Fruit fly (Drosophila melanogaster): ENCODE measurements around the gene ND-ASHI.

ND-ASHI gene

DNA sequence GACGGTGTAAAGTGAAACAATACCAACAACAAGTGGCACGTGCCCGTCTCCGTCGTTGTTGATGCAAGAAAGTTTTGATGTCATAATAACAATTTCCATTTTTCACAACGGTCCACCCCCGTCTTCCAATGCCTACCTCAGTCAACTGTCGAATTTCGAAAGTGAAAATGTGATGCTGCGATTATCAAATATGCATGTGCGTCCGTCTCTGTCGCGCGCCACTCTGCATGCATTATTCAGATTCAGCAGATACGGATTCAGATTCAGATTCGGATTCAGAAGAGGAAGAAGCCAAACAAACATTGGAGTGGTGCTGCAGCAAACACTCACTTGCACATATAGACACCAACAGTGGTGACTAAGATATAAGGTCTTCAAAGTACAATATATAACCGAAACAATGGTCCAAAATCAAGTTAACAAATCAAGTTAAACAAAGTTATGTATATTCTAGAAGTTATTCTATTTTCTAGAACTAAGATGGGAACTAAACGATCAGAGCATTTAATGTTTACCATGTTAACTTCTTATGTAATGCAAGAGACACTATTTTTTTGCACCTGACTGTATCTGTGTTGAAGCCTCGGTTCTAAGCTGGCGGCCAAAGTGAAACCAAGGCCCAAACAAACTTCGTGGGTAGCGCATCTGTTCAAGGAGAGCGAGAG is 36.2 kb downstream of the ND-ASHI start (continued):
- peak; percentile 38 for TF ChIP-seq CG17385 (GFP tag; optimal IDR thresholded peaks at IDR 0.05)
- TF ChIP-seq Hsf (GFP tag; optimal IDR thresholded peaks at IDR 0.05): no peak
- no peak for TF ChIP-seq hbn (GFP tag; IDR thresholded peaks at IDR 0.05; ENCODE audit: partially characterized antibody)
- TF ChIP-seq CG1792 (GFP tag; optimal IDR thresholded peaks at IDR 0.05): no peak
- TF ChIP-seq D19B (GFP tag; optimal IDR thresholded peaks at IDR 0.05): no peak
- TF ChIP-seq CG17361 (GFP tag; IDR thresholded peaks at IDR 0.05): peak; percentile 37; the same call in 1 of the 3 replicates
- no peak for TF ChIP-seq trh (GFP tag; optimal IDR thresholded peaks at IDR 0.05)
- TF ChIP-seq CG1647 (GFP tag; optimal IDR thresholded peaks at IDR 0.05): no peak
- no peak for TF ChIP-seq D19A (tag; optimal IDR thresholded peaks at IDR 0.05)
- TF ChIP-seq CG2199 (GFP tag; IDR thresholded peaks at IDR 0.05): no peak
- TF ChIP-seq jing (GFP tag; optimal IDR thresholded peaks at IDR 0.05): no peak
- TF ChIP-seq CG42726 (GFP tag; IDR thresholded peaks at IDR 0.05; ENCODE audit: partially characterized antibody): no peak
- peak in 1 of 3 experiments; percentile 42 for TF ChIP-seq lola (GFP tag; optimal IDR thresholded peaks at IDR 0.05)
- no peak for TF ChIP-seq CG17912 (GFP tag; optimal IDR thresholded peaks at IDR 0.05)
- TF ChIP-seq CG30403 (GFP tag; optimal IDR thresholded peaks at IDR 0.05): peak; percentile 7
- TF ChIP-seq zfh1 (GFP tag; IDR thresholded peaks at IDR 0.05): 0 out of 3 replicates have a peak, but pooled peaks have one; percentile 36
- TF ChIP-seq bowl (GFP tag; IDR thresholded peaks at IDR 0.05): no peak
- TF ChIP-seq CG6254 (GFP tag; optimal IDR thresholded peaks at IDR 0.05): no peak
- no peak for TF ChIP-seq gt (GFP tag; IDR thresholded peaks at IDR 0.05)
- no peak for TF ChIP-seq tio (GFP tag; optimal IDR thresholded peaks at IDR 0.05)
- TF ChIP-seq CG14860 (GFP tag; IDR thresholded peaks at IDR 0.05; ENCODE audit: partially characterized antibody): no peak
- TF ChIP-seq H2.0 (GFP tag; IDR thresholded peaks at IDR 0.05): no peak
- peak; percentile 3 for TF ChIP-seq nerfin-1 (tag; optimal IDR thresholded peaks at IDR 0.05)
- no peak for TF ChIP-seq bigmax (GFP tag; optimal IDR thresholded peaks at IDR 0.05)
- TF ChIP-seq ranshi (GFP tag; IDR thresholded peaks at IDR 0.05): no peak
- TF ChIP-seq CG33557 (GFP tag; optimal IDR thresholded peaks at IDR 0.05): peak; percentile 28
- no peak for TF ChIP-seq Optix (GFP tag; IDR thresholded peaks at IDR 0.05)
- TF ChIP-seq sd (tag; optimal IDR thresholded peaks at IDR 0.05): no peak
- no peak for TF ChIP-seq sc (optimal IDR thresholded peaks at IDR 0.05)
- TF ChIP-seq sc (GFP tag; optimal IDR thresholded peaks at IDR 0.05): peak; percentile 21
- TF ChIP-seq dysf (GFP tag; IDR thresholded peaks at IDR 0.05): 0 out of 3 replicates have a peak, but pooled peaks have one; percentile 10
- peak in 1 of 2 experiments; percentile 63 for TF ChIP-seq bsh (GFP tag; optimal IDR thresholded peaks at IDR 0.05)
- peak; percentile 35 for TF ChIP-seq CG7839 (tag; optimal IDR thresholded peaks at IDR 0.05)
- peak; percentile 59 for TF ChIP-seq Med (GFP tag)
- TF ChIP-seq Bgb (GFP tag; IDR thresholded peaks at IDR 0.05; ENCODE audit: partially characterized antibody): no peak
- TF ChIP-seq CG6765 (GFP tag; optimal IDR thresholded peaks at IDR 0.05): no peak
- TF ChIP-seq CG11560 (tag; IDR thresholded peaks at IDR 0.05): no peak
- TF ChIP-seq CG16779 (GFP tag; IDR thresholded peaks at IDR 0.05): no peak
- no peak for TF ChIP-seq Dad (GFP tag; optimal IDR thresholded peaks at IDR 0.05)
- TF ChIP-seq sob (GFP tag; IDR thresholded peaks at IDR 0.05): peak; percentile 18; the same call in 1 of the 2 replicates
- TF ChIP-seq CG2678 (tag; optimal IDR thresholded peaks at IDR 0.05): peak; percentile 42
- TF ChIP-seq ara (GFP tag; IDR thresholded peaks at IDR 0.05): peak; percentile 56; the same call in 1 of the 2 replicates
- peak; percentile 59 for TF ChIP-seq CG18262 (tag; optimal IDR thresholded peaks at IDR 0.05)
- TF ChIP-seq prd (optimal IDR thresholded peaks at IDR 0.05): no peak
- TF ChIP-seq prd (GFP tag; IDR thresholded peaks at IDR 0.05): peak; percentile 28; the same call in 1 of the 3 replicates
- peak; percentile 21 for TF ChIP-seq nau (GFP tag; optimal IDR thresholded peaks at IDR 0.05)
- TF ChIP-seq Doc2 (GFP tag; IDR thresholded peaks at IDR 0.05): no peak
- TF ChIP-seq croc (GFP tag; conservative IDR thresholded peaks at IDR 0.05): peak; percentile 28; the same call in 1 of the 3 replicates
- no peak for TF ChIP-seq pan (optimal IDR thresholded peaks at IDR 0.05)
- no peak for TF ChIP-seq pan (GFP tag; optimal IDR thresholded peaks at IDR 0.05 in 1 of 2, IDR thresholded peaks at IDR 0.05 in 1 of 2)

Measured in whole organism, embryonic.